Worm (Caenorhabditis elegans): ENCODE results near the gene lpd-9.

Gene lpd-9

ce11 chrV:10589774-10590528 lies 10.8 kb downstream of the lpd-9 start, which contains the start of gene ttr-23 (continued):
- TF ChIP-seq bed-2 (GFP tag; IDR thresholded peaks at IDR 0.05) = no peak

ce11 chrV:10592479-10592878 lies 13.4 kb downstream of the lpd-9 start, which contains the start of gene T21C9.9:
Gene T21C9.9 (minus strand): TSS chrV:10592579.
- no peak for TF ChIP-seq mcd-1 (GFP tag; IDR thresholded peaks at IDR 0.05)
- no peak for TF ChIP-seq T07F8.4 (tag; optimal IDR thresholded peaks at IDR 0.05)
- 0 out of 2 replicates have a peak, but pooled peaks have one; percentile 13 for TF ChIP-seq F37B4.10 (GFP tag; IDR thresholded peaks at IDR 0.05)

- no peak for TF ChIP-seq F39B2.1 (GFP tag; IDR thresholded peaks at IDR 0.05)
- no peak for TF ChIP-seq lir-1 (GFP tag; conservative IDR thresholded peaks at IDR 0.05)
- TF ChIP-seq dox-1 (GFP tag; IDR thresholded peaks at IDR 0.05) = no peak
- no peak for TF ChIP-seq lsy-27 (tag; optimal IDR thresholded peaks at IDR 0.05; ENCODE audit: borderline replicate concordance, insufficient read depth)
- TF ChIP-seq nfya-2 (GFP tag; IDR thresholded peaks at IDR 0.05) = no peak
- no peak for TF ChIP-seq zim-3 (tag; optimal IDR thresholded peaks at IDR 0.05)
- no peak for TF ChIP-seq nfya-1 (tag; optimal IDR thresholded peaks at IDR 0.05; ENCODE audit: borderline replicate concordance, insufficient read depth)
- no peak for TF ChIP-seq ekl-4 (GFP tag; IDR thresholded peaks at IDR 0.05)
- TF ChIP-seq rec-8 (tag; optimal IDR thresholded peaks at IDR 0.05) = no peak
These were observed 15.7 kb downstream of the lpd-9 start, which contains the start of gene T21C9.11 for ce11 chrV:10594810-10595209. Gene T21C9.11 (minus strand): TSS chrV:10594910.

- TF ChIP-seq tlf-1 (GFP tag; optimal IDR thresholded peaks at IDR 0.05) (no peak), efl-1 (GFP tag; optimal IDR thresholded peaks at IDR 0.05) (peak; percentile 55), F37B4.10 (GFP tag; IDR thresholded peaks at IDR 0.05) (no peak), madf-6 (GFP tag; IDR thresholded peaks at IDR 0.05) (peak; percentile 60; the same call in 1 of the 2 replicates), ceh-100 (GFP tag; IDR thresholded peaks at IDR 0.05) (no peak), attf-5 (GFP tag; optimal IDR thresholded peaks at IDR 0.05) (no peak), xnd-1 (tag; optimal IDR thresholded peaks at IDR 0.05) (peak; percentile 10), lsl-1 (GFP tag; optimal IDR thresholded peaks at IDR 0.05) (peak; percentile 45), akir-1 (GFP tag; optimal IDR thresholded peaks at IDR 0.05) (no peak)
These were observed 18.1 kb downstream of the lpd-9 start, which contains the start of gene T21C9.13 for ce11 chrV:10597234-10597633. Gene T21C9.13 (plus strand): TSS chrV:10597266.

ce11 chrV:10598670-10599154 lies 19.6 kb downstream of the lpd-9 start, which contains the start of gene scpl-4:
Gene scpl-4 (plus strand): TSS chrV:10599104.
- peak; percentile 75 for TF ChIP-seq attf-3 (GFP tag; conservative IDR thresholded peaks at IDR 0.05)
- TF ChIP-seq F55B11.4 (tag; optimal IDR thresholded peaks at IDR 0.05; ENCODE audit: borderline replicate concordance, insufficient read depth) = no peak

ce11 chrV:10602051-10602937 lies 23.2 kb downstream of the lpd-9 start, which contains the start of gene H27A22.1:
Gene H27A22.1 (plus strand): TSS chrV:10602555.
- TF ChIP-seq hmg-1.2 (GFP tag; IDR thresholded peaks at IDR 0.05) = peak; percentile 56; the same call in 1 of the 2 replicates
- TF ChIP-seq mel-28 (tag; optimal IDR thresholded peaks at IDR 0.05; ENCODE audit: borderline replicate concordance) = no peak

Data from whole organism, young adult.